Fruit fly (Drosophila melanogaster) whole organism, embryonic: ENCODE results near the gene CG3457.

Source experiments
- Ada2b ChIP-seq: fragments of 200-800 bp; sonication (Bioruptor generic); IDR thresholded peaks from 2 replicates; pipeline ENCODE4 v1.3.6; 2022; ENCODE audit warnings: missing biosample characterization, missing genetic modification characterization
- C15 ChIP-seq: fragments of 200-800 bp; sonication (Bioruptor generic); IDR thresholded peaks from 3 replicates; pipeline ENCODE4 v1.3.6; 2022; ENCODE audit warnings: missing biosample characterization, missing genetic modification characterization
- CG1024 ChIP-seq: fragments of 200-800 bp; sonication (Bioruptor generic); IDR thresholded peaks from 2 replicates; pipeline ENCODE4 v1.3.6; 2022; ENCODE audit warnings: missing biosample characterization, missing genetic modification characterization
- CG10543 ChIP-seq: fragments of 200-800 bp; sonication (Bioruptor generic); optimal IDR thresholded peaks from 3 replicates; lab custom pipeline; 2017; ENCODE audit warnings: missing biosample characterization, mild to moderate bottlenecking, missing genetic modification characterization, moderate library complexity
- CG11695 ChIP-seq: fragments of 200-800 bp; sonication (Bioruptor generic); IDR thresholded peaks from 3 replicates; pipeline ENCODE4 v1.3.6; 2022; ENCODE audit warnings: missing biosample characterization, missing genetic modification characterization
- CG12104 ChIP-seq: fragments of 200-800 bp; sonication (Bioruptor generic); optimal IDR thresholded peaks from 3 replicates; lab custom pipeline; 2016; ENCODE audit warnings: missing biosample characterization, missing genetic modification characterization
- CG12391 ChIP-seq: fragments of 200-800 bp; sonication (Bioruptor generic); optimal IDR thresholded peaks from 3 replicates; lab custom pipeline; 2018; ENCODE audit warnings: missing biosample characterization, mild to moderate bottlenecking, missing genetic modification characterization, moderate library complexity
- CG15011 ChIP-seq: fragments of 200-800 bp; sonication (Bioruptor generic); optimal IDR thresholded peaks from 3 replicates; lab custom pipeline; 2018; ENCODE audit warnings: missing biosample characterization, mild to moderate bottlenecking, missing genetic modification characterization
- CG1529 ChIP-seq: fragments of 200-800 bp; sonication (Bioruptor generic); optimal IDR thresholded peaks from 3 replicates; lab custom pipeline; 2018; ENCODE audit warnings: missing biosample characterization, missing genetic modification characterization
- CG15514 ChIP-seq: fragments of 200-800 bp; sonication (Bioruptor generic); optimal IDR thresholded peaks from 3 replicates; lab custom pipeline; 2017; ENCODE audit warnings: missing biosample characterization, missing genetic modification characterization, mild to moderate bottlenecking, moderate library complexity, missing genetic modification reagents
- CG16813 ChIP-seq: fragments of 200-800 bp; sonication (Bioruptor generic); IDR thresholded peaks from 3 replicates; pipeline ENCODE4 v1.3.6; 2022; ENCODE audit warnings: missing biosample characterization, missing genetic modification characterization; ENCODE audit not compliant: partially characterized antibody
- CG17328 ChIP-seq: fragments of 200-800 bp; sonication (Bioruptor generic); IDR thresholded peaks from 2 replicates; pipeline ENCODE4 v1.3.6; 2022; ENCODE audit warnings: missing biosample characterization, missing genetic modification characterization
- CG2712 ChIP-seq: fragments of 200-800 bp; optimal IDR thresholded peaks from 3 replicates; lab custom pipeline; 2019; ENCODE audit warnings: missing biosample characterization, mild to moderate bottlenecking, missing genetic modification characterization, moderate library complexity
- CG30403 ChIP-seq: fragments of 200-800 bp; sonication (Bioruptor generic); optimal IDR thresholded peaks from 3 replicates; lab custom pipeline; 2016; ENCODE audit warnings: missing biosample characterization, missing genetic modification characterization
- CG31388 ChIP-seq: fragments of 200-800 bp; sonication (Bioruptor generic); optimal IDR thresholded peaks from 2 replicates; lab custom pipeline; 2016; ENCODE audit warnings: missing biosample characterization, missing genetic modification characterization
- CG4730 ChIP-seq: fragments of 200-800 bp; sonication (Bioruptor generic); IDR thresholded peaks from 2 replicates; pipeline ENCODE4 v1.3.6; 2022; ENCODE audit warnings: missing biosample characterization, missing genetic modification characterization
- CG4820 ChIP-seq: fragments of 200-800 bp; sonication (Bioruptor generic); optimal IDR thresholded peaks from 3 replicates; lab custom pipeline; 2016; ENCODE audit warnings: missing biosample characterization, missing genetic modification characterization
- CG5180 ChIP-seq: fragments of 200-800 bp; sonication (Bioruptor generic); optimal IDR thresholded peaks from 3 replicates; lab custom pipeline; 2017; ENCODE audit warnings: missing biosample characterization, missing genetic modification characterization, mild to moderate bottlenecking, moderate library complexity, missing genetic modification reagents
- CG6254 ChIP-seq: fragments of 200-800 bp; sonication (Bioruptor generic); optimal IDR thresholded peaks from 3 replicates; lab custom pipeline; 2017; ENCODE audit warnings: mild to moderate bottlenecking, missing biosample characterization, missing genetic modification reagents, missing genetic modification characterization
- CG7556 ChIP-seq: fragments of 200-800 bp; sonication (Bioruptor generic); optimal IDR thresholded peaks from 2 replicates; lab custom pipeline; 2017; ENCODE audit warnings: missing biosample characterization, mild to moderate bottlenecking, missing genetic modification characterization
- CG8089 ChIP-seq: fragments of 200-800 bp; sonication (Bioruptor generic); optimal IDR thresholded peaks from 3 replicates; lab custom pipeline; 2016; ENCODE audit warnings: missing biosample characterization, missing genetic modification characterization
- CG9437 ChIP-seq: fragments of 200-800 bp; sonication (Bioruptor generic); optimal IDR thresholded peaks from 2 replicates; lab custom pipeline; 2018; ENCODE audit warnings: missing biosample characterization, mild to moderate bottlenecking, missing genetic modification characterization
- CG9727 ChIP-seq: fragments of 200-800 bp; sonication (Bioruptor generic); optimal IDR thresholded peaks from 3 replicates; lab custom pipeline; 2017; ENCODE audit warnings: missing biosample characterization, mild to moderate bottlenecking, missing genetic modification characterization
- CG9932 ChIP-seq: fragments of 200-800 bp; sonication (Bioruptor generic); IDR thresholded peaks from 2 replicates; pipeline ENCODE4 v1.3.6; 2022; ENCODE audit warnings: missing biosample characterization, missing genetic modification characterization
- Dref ChIP-seq: fragments of 200-800 bp; sonication (Bioruptor generic); IDR thresholded peaks from 2 replicates; pipeline ENCODE4 v1.3.6; 2022; ENCODE audit warnings: missing biosample characterization, missing genetic modification characterization
- Fer1 ChIP-seq: fragments of 200-800 bp; sonication (Bioruptor generic); optimal IDR thresholded peaks from 2 replicates; lab custom pipeline; 2017; ENCODE audit warnings: missing biosample characterization, mild to moderate bottlenecking, missing genetic modification characterization
- GATAe ChIP-seq: fragments of 200-800 bp; sonication (Bioruptor generic); conservative IDR thresholded peaks from 2 replicates; pipeline ENCODE4 v1.3.6; 2022; ENCODE audit warnings: missing biosample characterization, missing genetic modification characterization
- Hr78 ChIP-seq, 2 experiments: fragments of 200-800 bp in 1 of 2; fragments of >200 bp in 1 of 2; sonication (Bioruptor generic) in 1 of 2; optimal IDR thresholded peaks; 2 replicates each; lab custom pipeline; 2017 to 2019; ENCODE audit warnings: missing biosample characterization in 2 of 2, missing genetic modification characterization in 2 of 2, mild to moderate bottlenecking in 1 of 2, moderate library complexity in 1 of 2
- Mes4 ChIP-seq: fragments of 200-800 bp; sonication (Bioruptor generic); optimal IDR thresholded peaks from 2 replicates; lab custom pipeline; 2016; ENCODE audit warnings: missing biosample characterization, missing genetic modification characterization
- Neu2 ChIP-seq: fragments of 200-800 bp; sonication (Bioruptor generic); optimal IDR thresholded peaks from 3 replicates; lab custom pipeline; 2016; ENCODE audit warnings: missing biosample characterization, missing genetic modification characterization, borderline replicate concordance
- Nf-YB ChIP-seq: fragments of 200-800 bp; sonication (Bioruptor generic); optimal IDR thresholded peaks from 3 replicates; lab custom pipeline; 2019; ENCODE audit warnings: missing biosample characterization, mild to moderate bottlenecking, missing genetic modification characterization, moderate library complexity
- Optix ChIP-seq: fragments of 200-800 bp; sonication (Bioruptor generic); IDR thresholded peaks from 3 replicates; pipeline ENCODE4 v1.3.6; 2022; ENCODE audit warnings: missing biosample characterization, missing genetic modification characterization
- PHDP ChIP-seq: fragments of 200-800 bp; sonication (Bioruptor generic); optimal IDR thresholded peaks from 3 replicates; lab custom pipeline; 2018; ENCODE audit warnings: missing biosample characterization, mild to moderate bottlenecking, missing genetic modification characterization, moderate library complexity
- Six4 ChIP-seq: fragments of 200-800 bp; sonication (Bioruptor generic); optimal IDR thresholded peaks from 2 replicates; lab custom pipeline; 2016; ENCODE audit warnings: missing biosample characterization, missing genetic modification characterization
- Taf1 ChIP-seq: fragments of 200-800 bp; sonication (Bioruptor generic); IDR thresholded peaks from 2 replicates; pipeline ENCODE4 v1.3.6; 2022; ENCODE audit warnings: missing biosample characterization, missing genetic modification characterization
- YL-1 ChIP-seq: fragments of 200-800 bp; sonication (Bioruptor generic); optimal IDR thresholded peaks from 3 replicates; lab custom pipeline; 2017; ENCODE audit warnings: missing biosample characterization, mild to moderate bottlenecking, missing genetic modification characterization
- br ChIP-seq: fragments of >200 bp; optimal IDR thresholded peaks from 2 replicates; lab custom pipeline; 2017
- ci ChIP-seq: fragments of 200-800 bp; sonication (Bioruptor generic); IDR thresholded peaks from 3 replicates; pipeline ENCODE4 v1.3.6; 2022; ENCODE audit warnings: missing biosample characterization, missing genetic modification characterization
- inv ChIP-seq: fragments of 200-800 bp; sonication (Bioruptor generic); IDR thresholded peaks from 2 replicates; pipeline ENCODE4 v1.3.6; 2022; ENCODE audit warnings: missing biosample characterization, missing genetic modification characterization; ENCODE audit not compliant: partially characterized antibody
- lab ChIP-seq: fragments of 200-800 bp; sonication (Bioruptor generic); optimal IDR thresholded peaks from 3 replicates; lab custom pipeline; 2017; ENCODE audit warnings: missing biosample characterization, missing genetic modification characterization, mild to moderate bottlenecking, moderate library complexity, missing genetic modification reagents
- lbe ChIP-seq: fragments of 200-800 bp; sonication (Bioruptor generic); optimal IDR thresholded peaks from 2 replicates; lab custom pipeline; 2016; ENCODE audit warnings: missing biosample characterization, mild to moderate bottlenecking, missing genetic modification characterization
- oc ChIP-seq: fragments of 200-800 bp; sonication (Bioruptor generic); optimal IDR thresholded peaks from 2 replicates; lab custom pipeline; 2018; ENCODE audit warnings: missing biosample characterization, mild to moderate bottlenecking, missing genetic modification characterization, moderate library complexity
- p53 ChIP-seq: fragments of 200-800 bp; sonication (Bioruptor generic); optimal IDR thresholded peaks from 2 replicates; lab custom pipeline; 2016; ENCODE audit warnings: missing biosample characterization, missing genetic modification characterization
- pb ChIP-seq: fragments of 200-800 bp; sonication (Bioruptor generic); optimal IDR thresholded peaks from 3 replicates; lab custom pipeline; 2016; ENCODE audit warnings: missing biosample characterization, missing genetic modification characterization
- phol ChIP-seq: fragments of 200-800 bp; sonication (Bioruptor generic); optimal IDR thresholded peaks from 3 replicates; lab custom pipeline; 2018; ENCODE audit warnings: missing biosample characterization, mild to moderate bottlenecking, missing genetic modification characterization, moderate library complexity
- ro ChIP-seq: fragments of 200-800 bp; sonication (Bioruptor generic); IDR thresholded peaks from 2 replicates; pipeline ENCODE4 v1.3.6; 2022; ENCODE audit warnings: missing biosample characterization, missing genetic modification characterization
- scrt ChIP-seq: fragments of 200-800 bp; sonication (Bioruptor generic); optimal IDR thresholded peaks from 2 replicates; lab custom pipeline; 2018; ENCODE audit warnings: missing biosample characterization, mild to moderate bottlenecking, missing genetic modification characterization, moderate library complexity
- slou ChIP-seq: fragments of 200-800 bp; sonication (Bioruptor generic); optimal IDR thresholded peaks from 3 replicates; lab custom pipeline; 2016; ENCODE audit warnings: missing biosample characterization, missing genetic modification characterization
- sqz ChIP-seq: fragments of 200-800 bp; sonication (Bioruptor generic); optimal IDR thresholded peaks from 3 replicates; lab custom pipeline; 2018; ENCODE audit warnings: missing biosample characterization, mild to moderate bottlenecking, missing genetic modification characterization
- vfl ChIP-seq: fragments of 200-800 bp; sonication (Bioruptor generic); optimal IDR thresholded peaks from 2 replicates; lab custom pipeline; 2016; ENCODE audit warnings: missing biosample characterization, missing genetic modification characterization
- vvl ChIP-seq: fragments of 200-800 bp; sonication (Bioruptor generic); IDR thresholded peaks from 2 replicates; pipeline ENCODE4 v1.3.6; 2022; ENCODE audit warnings: missing biosample characterization, missing genetic modification characterization

CG3457 gene

dm6 chrX:2141854-2142216, 45.8 kb upstream of the CG3457 start (continued):
- TF ChIP-seq Hr78 (GFP tag; optimal IDR thresholded peaks at IDR 0.05; lab: Kevin White, UChicago) (peak in 1 of 2 experiments; percentile 15), CG9437 (GFP tag; lab: Kevin White, UChicago) (peak; percentile 73), Neu2 (GFP tag; lab: Kevin White, UChicago) (no peak), ro (GFP tag; lab: Robert Waterston, UW) (no peak), ci (peak; percentile 80), CG10543 (GFP tag; lab: Kevin White, UChicago) (peak; percentile 73), CG7556 (GFP tag; lab: Kevin White, UChicago) (peak; percentile 52), CG11695 (peak; percentile 48; the same call in 1 of the 3 replicates), lbe (GFP tag; lab: Kevin White, UChicago) (peak; percentile 67), Ada2b (peak; percentile 31; the same call in 1 of the 2 replicates), C15 (no peak), CG30403 (peak; percentile 48), CG1024 (GFP tag; lab: Robert Waterston, UW) (no peak), GATAe (GFP tag; lab: Robert Waterston, UW) (0 out of 2 replicates have a peak, but pooled peaks have one; percentile 12), CG17328 (GFP tag; lab: Robert Waterston, UW) (no peak), sqz (GFP tag; lab: Kevin White, UChicago) (peak; percentile 43), pb (GFP tag; lab: Kevin White, UChicago) (no peak), Six4 (GFP tag; lab: Kevin White, UChicago) (no peak), CG31388 (GFP tag; lab: Kevin White, UChicago) (no peak), CG9932 (GFP tag; lab: Robert Waterston, UW) (peak; percentile 60), CG8089 (GFP tag; lab: Kevin White, UChicago) (peak; percentile 16), p53 (GFP tag; lab: Kevin White, UChicago) (no peak), vvl (peak; percentile 64), YL-1 (GFP tag; lab: Kevin White, UChicago) (peak; percentile 25), PHDP (tag; lab: Kevin White, UChicago) (peak; percentile 54), scrt (GFP tag; lab: Kevin White, UChicago) (no peak), Optix (GFP tag; lab: Robert Waterston, UW) (no peak), Nf-YB (GFP tag; lab: Kevin White, UChicago) (peak; percentile 8), oc (tag; lab: Kevin White, UChicago) (no peak), Dref (no peak), slou (no peak), CG12391 (peak; percentile 48), CG15011 (GFP tag; lab: Kevin White, UChicago) (peak; percentile 38), phol (tag; lab: Kevin White, UChicago) (peak; percentile 27), CG4820 (no peak), vfl (GFP tag; lab: Kevin White, UChicago) (no peak), Taf1 (no peak), CG6254 (peak; percentile 3), CG15514 (GFP tag; lab: Kevin White, UChicago) (peak; percentile 42), inv (GFP tag; lab: Robert Waterston, UW) (no peak), CG4730 (GFP tag; lab: Robert Waterston, UW) (0 out of 2 replicates have a peak, but pooled peaks have one; percentile 22), Fer1 (GFP tag; lab: Kevin White, UChicago) (peak; percentile 42), CG16813 (no peak), Mes4 (GFP tag; lab: Kevin White, UChicago) (no peak), CG9727 (GFP tag; lab: Kevin White, UChicago) (no peak), CG12104 (GFP tag; lab: Kevin White, UChicago) (peak; percentile 47), CG2712 (tag; lab: Kevin White, UChicago) (peak; percentile 15), CG1529 (GFP tag; lab: Kevin White, UChicago) (peak; percentile 57), CG5180 (GFP tag; lab: Kevin White, UChicago) (peak; percentile 30), lab (peak; percentile 69), br (lab: Kevin White, UChicago) (no peak)
